Worm (Caenorhabditis elegans): Measurements from ENCODE around the gene agt-1.

The agt-1 gene

ce11 chrIV:13348592-13348991 lies 20.6 kb downstream of the agt-1 start, which contains the start of gene W02A2.12 (continued):
- no peak for TF ChIP-seq mel-28 (tag; optimal IDR thresholded peaks at IDR 0.05; ENCODE audit: borderline replicate concordance)
- peak; percentile 93; the same call in 1 of the 2 replicates for TF ChIP-seq cebp-2 (GFP tag; IDR thresholded peaks at IDR 0.05)
- TF ChIP-seq snpc-4 (GFP tag; optimal IDR thresholded peaks at IDR 0.05) = no peak
- peak in 1 of 4 experiments; percentile 18 for TF ChIP-seq snpc-4 (tag; optimal IDR thresholded peaks at IDR 0.05)
- no peak for TF ChIP-seq nhr-27 (tag; optimal IDR thresholded peaks at IDR 0.05)
- TF ChIP-seq ztf-3 (GFP tag; optimal IDR thresholded peaks at IDR 0.05) = no peak
- TF ChIP-seq ceh-58 (GFP tag; IDR thresholded peaks at IDR 0.05) = no peak
- no peak for TF ChIP-seq F49E8.2 (tag; optimal IDR thresholded peaks at IDR 0.05; ENCODE audit: insufficient read depth)
- TF ChIP-seq zfh-2 (GFP tag; conservative IDR thresholded peaks at IDR 0.05) = peak; percentile 80
- no peak for TF ChIP-seq repo-1 (tag; optimal IDR thresholded peaks at IDR 0.05)
- TF ChIP-seq K11D2.4 (GFP tag; IDR thresholded peaks at IDR 0.05) = no peak
- no peak for TF ChIP-seq nfya-2 (GFP tag; IDR thresholded peaks at IDR 0.05)
- TF ChIP-seq nfyb-1 (GFP tag; IDR thresholded peaks at IDR 0.05) = no peak
- no peak for TF ChIP-seq snpc-1.1 (tag; optimal IDR thresholded peaks at IDR 0.05; ENCODE audit: insufficient read depth)
- TF ChIP-seq Y79H2A.3 (GFP tag; conservative IDR thresholded peaks at IDR 0.05) = no peak
- TF ChIP-seq dpl-1 (GFP tag; optimal IDR thresholded peaks at IDR 0.05) = no peak
- no peak for TF ChIP-seq F52B5.7 (tag; optimal IDR thresholded peaks at IDR 0.05)
- TF ChIP-seq F33H1.4 (GFP tag; IDR thresholded peaks at IDR 0.05) = no peak
- TF ChIP-seq egl-18 (GFP tag; IDR thresholded peaks at IDR 0.05) = no peak
- no peak for TF ChIP-seq fkh-3 (tag; optimal IDR thresholded peaks at IDR 0.05)
- no peak for TF ChIP-seq F37B4.10 (GFP tag; IDR thresholded peaks at IDR 0.05)
- no peak for TF ChIP-seq nhr-120 (GFP tag; IDR thresholded peaks at IDR 0.05)
- TF ChIP-seq F57C9.4 (tag; optimal IDR thresholded peaks at IDR 0.05) = no peak
- no peak for TF ChIP-seq attf-5 (GFP tag; optimal IDR thresholded peaks at IDR 0.05)
- no peak for TF ChIP-seq C17E4.6 (GFP tag; IDR thresholded peaks at IDR 0.05)
- no peak for TF ChIP-seq F57A8.1 (GFP tag; optimal IDR thresholded peaks at IDR 0.05)
- no peak for TF ChIP-seq madf-8 (GFP tag; conservative IDR thresholded peaks at IDR 0.05)
- TF ChIP-seq T07F8.4 (tag; optimal IDR thresholded peaks at IDR 0.05) = no peak
- TF ChIP-seq lin-26 (GFP tag; IDR thresholded peaks at IDR 0.05) = no peak
- no peak for TF ChIP-seq ztf-18 (tag; optimal IDR thresholded peaks at IDR 0.05)
- no peak for TF ChIP-seq T26A5.8 (tag; optimal IDR thresholded peaks at IDR 0.05)
- peak; percentile 19 for TF ChIP-seq F10E7.11 (tag; optimal IDR thresholded peaks at IDR 0.05)
- TF ChIP-seq aptf-2 (GFP tag; conservative IDR thresholded peaks at IDR 0.05) = no peak
- TF ChIP-seq pbrm-1 (GFP tag; IDR thresholded peaks at IDR 0.05) = peak; percentile 38; the same call in 1 of the 2 replicates
- TF ChIP-seq madf-10 (tag; optimal IDR thresholded peaks at IDR 0.05) = no peak
- TF ChIP-seq lir-1 (GFP tag; conservative IDR thresholded peaks at IDR 0.05) = no peak
- TF ChIP-seq let-607 (tag; optimal IDR thresholded peaks at IDR 0.05) = no peak
- no peak for TF ChIP-seq nhr-90 (tag; optimal IDR thresholded peaks at IDR 0.05)
- TF ChIP-seq ama-1 (optimal IDR thresholded peaks at IDR 0.05) = no peak
- no peak for TF ChIP-seq ama-1 (GFP tag; optimal IDR thresholded peaks at IDR 0.05)
- no peak for TF ChIP-seq hlh-26 (GFP tag; conservative IDR thresholded peaks at IDR 0.05)
- TF ChIP-seq ztf-22 (GFP tag; optimal IDR thresholded peaks at IDR 0.05) = no peak
- no peak for TF ChIP-seq dox-1 (GFP tag; IDR thresholded peaks at IDR 0.05)
- no peak for TF ChIP-seq hmg-1.2 (GFP tag; IDR thresholded peaks at IDR 0.05)
- no peak for TF ChIP-seq xnd-1 (tag; optimal IDR thresholded peaks at IDR 0.05)
- no peak; the same call in 1 of the 2 replicates for TF ChIP-seq hsf-1 (GFP tag; IDR thresholded peaks at IDR 0.05)
- no peak for TF ChIP-seq ceh-100 (GFP tag; IDR thresholded peaks at IDR 0.05)
- no peak for TF ChIP-seq ZK185.1 (tag; optimal IDR thresholded peaks at IDR 0.05; ENCODE audit: poor library complexity, severe bottlenecking)
- TF ChIP-seq akir-1 (GFP tag; optimal IDR thresholded peaks at IDR 0.05) = no peak
- TF ChIP-seq ceh-40 (GFP tag; IDR thresholded peaks at IDR 0.05) = no peak
